Fruit fly (Drosophila melanogaster) whole organism, embryonic: ENCODE data around the gene kis.

Source experiments
- Asciz ChIP-seq: fragments of 200-800 bp; sonication (Bioruptor generic); optimal IDR thresholded peaks from 2 replicates; lab custom pipeline; 2017; ENCODE audit warnings: missing biosample characterization, mild to moderate bottlenecking, missing genetic modification characterization, missing genetic modification reagents
- CG10274 ChIP-seq: fragments of 200-800 bp; sonication (Bioruptor generic); optimal IDR thresholded peaks from 3 replicates; lab custom pipeline; 2017; ENCODE audit warnings: missing biosample characterization, mild to moderate bottlenecking, missing genetic modification characterization
- CG10431 ChIP-seq: fragments of 200-800 bp; sonication (Bioruptor generic); optimal IDR thresholded peaks from 3 replicates; lab custom pipeline; 2018; ENCODE audit warnings: missing biosample characterization, mild to moderate bottlenecking, missing genetic modification characterization
- CG12659 ChIP-seq: fragments of 200-800 bp; sonication (Bioruptor generic); optimal IDR thresholded peaks from 3 replicates; lab custom pipeline; 2017; ENCODE audit warnings: mild to moderate bottlenecking, missing biosample characterization, missing genetic modification reagents, missing genetic modification characterization
- CG15696 ChIP-seq: fragments of 200-800 bp; sonication (Bioruptor generic); optimal IDR thresholded peaks from 2 replicates; lab custom pipeline; 2019; ENCODE audit warnings: missing biosample characterization, mild to moderate bottlenecking, missing genetic modification characterization, moderate library complexity
- CG32767 ChIP-seq: fragments of 200-800 bp; sonication (Bioruptor generic); IDR thresholded peaks from 2 replicates; pipeline ENCODE4 v1.3.6; 2022; ENCODE audit warnings: missing biosample characterization, missing genetic modification characterization
- CG3847 ChIP-seq: fragments of 200-800 bp; sonication (Bioruptor generic); IDR thresholded peaks from 2 replicates; pipeline ENCODE4 v1.3.6; 2022; ENCODE audit warnings: missing biosample characterization, missing genetic modification characterization
- CG6175 ChIP-seq: fragments of 200-800 bp; sonication (Bioruptor generic); IDR thresholded peaks from 3 replicates; pipeline ENCODE4 v1.3.6; 2022; ENCODE audit warnings: missing biosample characterization, missing genetic modification characterization
- CG6765 ChIP-seq: fragments of 200-800 bp; sonication (Bioruptor generic); optimal IDR thresholded peaks from 3 replicates; lab custom pipeline; 2017; ENCODE audit warnings: missing biosample characterization, mild to moderate bottlenecking, missing genetic modification characterization
- CG6854 ChIP-seq: fragments of 200-800 bp; sonication (Bioruptor generic); optimal IDR thresholded peaks from 3 replicates; lab custom pipeline; 2017; ENCODE audit warnings: missing biosample characterization, mild to moderate bottlenecking, missing genetic modification characterization
- CG7357 ChIP-seq: fragments of 200-800 bp; sonication (Bioruptor generic); IDR thresholded peaks from 3 replicates; pipeline ENCODE4 v1.3.6; 2022; ENCODE audit warnings: missing biosample characterization, missing genetic modification characterization
- CG8089 ChIP-seq: fragments of 200-800 bp; sonication (Bioruptor generic); optimal IDR thresholded peaks from 3 replicates; lab custom pipeline; 2016; ENCODE audit warnings: missing biosample characterization, missing genetic modification characterization
- CG8359 ChIP-seq: fragments of 200-800 bp; sonication (Bioruptor generic); optimal IDR thresholded peaks from 2 replicates; lab custom pipeline; 2017; ENCODE audit warnings: missing biosample characterization, mild to moderate bottlenecking, missing genetic modification characterization, borderline replicate concordance
- D19A ChIP-seq: fragments of 200-800 bp; optimal IDR thresholded peaks from 3 replicates; lab custom pipeline; 2019; ENCODE audit warnings: missing biosample characterization, mild to moderate bottlenecking, missing genetic modification characterization, moderate library complexity
- D19B ChIP-seq: fragments of 200-800 bp; sonication (Bioruptor generic); optimal IDR thresholded peaks from 2 replicates; lab custom pipeline; 2017; ENCODE audit warnings: missing biosample characterization, mild to moderate bottlenecking, missing genetic modification characterization
- Dad ChIP-seq: fragments of 200-800 bp; sonication (Bioruptor generic); optimal IDR thresholded peaks from 3 replicates; lab custom pipeline; 2016; ENCODE audit warnings: missing biosample characterization, missing genetic modification characterization
- Ets65A ChIP-seq: fragments of 200-800 bp; sonication (Bioruptor generic); peaks from one replicate; lab custom pipeline; 2016; ENCODE audit warnings: missing biosample characterization, missing genetic modification characterization
- HHEX ChIP-seq: fragments of 200-800 bp; sonication (Bioruptor generic); optimal IDR thresholded peaks from 3 replicates; lab custom pipeline; 2017; ENCODE audit warnings: missing biosample characterization, mild to moderate bottlenecking, missing genetic modification characterization, missing genetic modification reagents
- HLH3B ChIP-seq: fragments of 200-800 bp; sonication (Bioruptor generic); IDR thresholded peaks from 2 replicates; pipeline ENCODE4 v1.3.6; 2022; ENCODE audit warnings: missing biosample characterization, missing genetic modification characterization
- HLH54F ChIP-seq: fragments of 200-800 bp; sonication (Bioruptor generic); optimal IDR thresholded peaks from 3 replicates; lab custom pipeline; 2016; ENCODE audit warnings: missing biosample characterization, missing genetic modification characterization
- Hr3 ChIP-seq: fragments of 200-800 bp; sonication (Bioruptor generic); optimal IDR thresholded peaks from 3 replicates; lab custom pipeline; 2016; ENCODE audit warnings: missing biosample characterization, missing genetic modification characterization
- Hsf ChIP-seq: fragments of 200-800 bp; sonication (Bioruptor generic); optimal IDR thresholded peaks from 3 replicates; lab custom pipeline; 2016; ENCODE audit warnings: missing biosample characterization, missing genetic modification characterization
- Lim3 ChIP-seq: fragments of 200-800 bp; sonication (Bioruptor generic); IDR thresholded peaks from 2 replicates; pipeline ENCODE4 v1.3.6; 2022; ENCODE audit warnings: missing biosample characterization, missing genetic modification characterization
- Lpt ChIP-seq: fragments of >200 bp; optimal IDR thresholded peaks from 2 replicates; lab custom pipeline; 2018; ENCODE audit warnings: missing biosample characterization, missing genetic modification characterization
- Max ChIP-seq: fragments of 200-800 bp; sonication (Bioruptor generic); optimal IDR thresholded peaks from 2 replicates; lab custom pipeline; 2016; ENCODE audit warnings: missing biosample characterization, mild to moderate bottlenecking, missing genetic modification characterization
- Meics ChIP-seq: fragments of 200-800 bp; sonication (Bioruptor generic); optimal IDR thresholded peaks from 2 replicates; lab custom pipeline; 2017; ENCODE audit warnings: missing biosample characterization, mild to moderate bottlenecking, missing genetic modification characterization
- Nf-YB ChIP-seq: fragments of 200-800 bp; sonication (Bioruptor generic); optimal IDR thresholded peaks from 3 replicates; lab custom pipeline; 2019; ENCODE audit warnings: missing biosample characterization, mild to moderate bottlenecking, missing genetic modification characterization, moderate library complexity
- Opbp ChIP-seq: fragments of 200-800 bp; sonication (Bioruptor generic); IDR thresholded peaks from 3 replicates; pipeline ENCODE4 v1.3.6; 2022; ENCODE audit warnings: missing biosample characterization, missing genetic modification characterization; ENCODE audit not compliant: partially characterized antibody
- Side ChIP-seq: fragments of 200-800 bp; sonication (Bioruptor generic); optimal IDR thresholded peaks from 2 replicates; lab custom pipeline; 2016; ENCODE audit warnings: missing biosample characterization, missing genetic modification characterization
- Sin3A ChIP-seq: fragments of >200 bp; optimal IDR thresholded peaks from 2 replicates; lab custom pipeline; 2018
- Taf1 ChIP-seq: fragments of 200-800 bp; sonication (Bioruptor generic); IDR thresholded peaks from 2 replicates; pipeline ENCODE4 v1.3.6; 2022; ENCODE audit warnings: missing biosample characterization, missing genetic modification characterization
- Xbp1 ChIP-seq: fragments of 200-800 bp; sonication (Bioruptor generic); optimal IDR thresholded peaks from 3 replicates; lab custom pipeline; 2016; ENCODE audit warnings: missing biosample characterization, mild to moderate bottlenecking, missing genetic modification characterization
- ara ChIP-seq: fragments of 200-800 bp; sonication (Bioruptor generic); IDR thresholded peaks from 2 replicates; pipeline ENCODE4 v1.3.6; 2022; ENCODE audit warnings: missing biosample characterization, missing genetic modification characterization
- br ChIP-seq: fragments of >200 bp; optimal IDR thresholded peaks from 2 replicates; lab custom pipeline; 2017
- btn ChIP-seq: fragments of 200-800 bp; sonication (Bioruptor generic); optimal IDR thresholded peaks from 2 replicates; lab custom pipeline; 2016; ENCODE audit warnings: missing biosample characterization, missing genetic modification characterization
- caup ChIP-seq: fragments of 200-800 bp; sonication (Bioruptor generic); optimal IDR thresholded peaks from 3 replicates; lab custom pipeline; 2017; ENCODE audit warnings: missing biosample characterization, mild to moderate bottlenecking, missing genetic modification characterization, moderate library complexity; ENCODE audit not compliant: severe bottlenecking
- cwo ChIP-seq: fragments of 200-800 bp; sonication (Bioruptor generic); optimal IDR thresholded peaks from 3 replicates; lab custom pipeline; 2017; ENCODE audit warnings: missing biosample characterization, missing genetic modification characterization, mild to moderate bottlenecking, moderate library complexity, missing genetic modification reagents
- eve ChIP-seq, 2 experiments: fragments of >200 bp; optimal IDR thresholded peaks; 2 replicates each; lab custom pipeline; 2017; ENCODE audit warnings: missing biosample characterization in 2 of 2, missing genetic modification characterization in 2 of 2
- gt ChIP-seq: fragments of 200-800 bp; sonication (Bioruptor generic); IDR thresholded peaks from 2 replicates; pipeline ENCODE4 v1.3.6; 2022; ENCODE audit warnings: missing biosample characterization, missing genetic modification characterization
- ham ChIP-seq: fragments of 200-800 bp; sonication (Bioruptor generic); IDR thresholded peaks from 2 replicates; pipeline ENCODE4 v1.3.6; 2022; ENCODE audit warnings: missing biosample characterization, missing genetic modification characterization
- inv ChIP-seq: fragments of 200-800 bp; sonication (Bioruptor generic); IDR thresholded peaks from 2 replicates; pipeline ENCODE4 v1.3.6; 2022; ENCODE audit warnings: missing biosample characterization, missing genetic modification characterization; ENCODE audit not compliant: partially characterized antibody
- lola ChIP-seq, 3 experiments: fragments of >200 bp in 2 of 3; fragments of 200-800 bp in 1 of 3; sonication (Bioruptor generic) in 1 of 3; optimal IDR thresholded peaks; 2 replicates each; lab custom pipeline; 2017 to 2019; ENCODE audit warnings: missing biosample characterization in 3 of 3, missing genetic modification characterization in 3 of 3, mild to moderate bottlenecking in 1 of 3, moderate library complexity in 1 of 3
- nom ChIP-seq: fragments of 200-800 bp; sonication (Bioruptor generic); optimal IDR thresholded peaks from 2 replicates; lab custom pipeline; 2017; ENCODE audit warnings: missing biosample characterization, missing genetic modification characterization, mild to moderate bottlenecking, moderate library complexity, missing genetic modification reagents
- peb ChIP-seq: fragments of 200-800 bp; sonication (Bioruptor generic); IDR thresholded peaks from 2 replicates; pipeline ENCODE4 v1.3.6; 2022; ENCODE audit warnings: missing biosample characterization, missing genetic modification characterization
- pho ChIP-seq: fragments of 200-800 bp; sonication (Bioruptor generic); optimal IDR thresholded peaks from 2 replicates; lab custom pipeline; 2016; ENCODE audit warnings: missing biosample characterization, missing genetic modification characterization
- psq ChIP-seq: fragments of 200-800 bp; sonication (Bioruptor generic); optimal IDR thresholded peaks from 2 replicates; lab custom pipeline; 2017; ENCODE audit warnings: missing biosample characterization, missing genetic modification characterization
- ssp ChIP-seq: fragments of 200-800 bp; sonication (Bioruptor generic); IDR thresholded peaks from 2 replicates; pipeline ENCODE4 v1.3.6; 2022; ENCODE audit warnings: missing biosample characterization, missing genetic modification characterization
- tna ChIP-seq: fragments of 200-800 bp; sonication (Bioruptor generic); IDR thresholded peaks from 2 replicates; pipeline ENCODE4 v1.3.6; 2022; ENCODE audit warnings: missing biosample characterization, missing genetic modification characterization; ENCODE audit not compliant: partially characterized antibody
- ttk ChIP-seq: fragments of 200-800 bp; sonication (Bioruptor generic); IDR thresholded peaks from 2 replicates; pipeline ENCODE4 v2.1.2; 2022; ENCODE audit warnings: missing biosample characterization, missing genetic modification characterization
- vfl ChIP-seq: fragments of 200-800 bp; sonication (Bioruptor generic); optimal IDR thresholded peaks from 2 replicates; lab custom pipeline; 2016; ENCODE audit warnings: missing biosample characterization, missing genetic modification characterization
- vnd ChIP-seq: fragments of 200-800 bp; sonication (Bioruptor generic); IDR thresholded peaks from 3 replicates; pipeline ENCODE4 v1.3.6; 2022; ENCODE audit warnings: missing biosample characterization, missing genetic modification characterization; ENCODE audit not compliant: partially characterized antibody

kis gene

DNA sequence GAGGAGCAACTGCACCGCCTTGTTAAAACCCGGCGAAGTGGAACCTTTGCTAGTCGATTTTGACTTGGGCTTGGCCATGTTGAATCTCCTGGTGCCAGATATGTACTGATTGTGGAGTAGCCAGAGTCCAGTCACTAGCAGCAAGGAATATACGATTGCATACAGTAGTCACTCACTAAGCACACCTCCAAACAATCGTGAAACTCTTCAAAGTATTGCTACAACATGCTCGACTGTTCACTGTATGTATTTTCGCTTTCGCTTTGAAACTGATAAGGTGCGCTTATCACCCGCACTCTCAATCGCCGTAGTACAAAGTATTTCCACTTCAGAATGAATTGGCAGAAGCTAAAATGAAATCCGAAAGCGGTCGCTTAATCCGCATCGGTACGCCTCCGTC lies 35.8 kb upstream of the kis start (continued):
- TF ChIP-seq CG32767 (no peak), Hsf (GFP tag; lab: Kevin White, UChicago) (peak; percentile 66), ham (no peak; the same call in 1 of the 2 replicates), ttk (GFP tag; lab: Robert Waterston, UW) (peak; percentile 49; the same call in 1 of the 2 replicates), CG12659 (GFP tag; lab: Kevin White, UChicago) (peak; percentile 29), eve (GFP tag; optimal IDR thresholded peaks at IDR 0.05; lab: Kevin White, UChicago) (no peak), tna (GFP tag; lab: Robert Waterston, UW) (no peak), vfl (GFP tag; lab: Kevin White, UChicago) (peak; percentile 61), Xbp1 (GFP tag; lab: Kevin White, UChicago) (peak; percentile 75), Meics (peak; percentile 81), CG15696 (tag; lab: Kevin White, UChicago) (peak; percentile 15), Side (GFP tag; lab: Kevin White, UChicago) (peak; percentile 34), lola (GFP tag; optimal IDR thresholded peaks at IDR 0.05; lab: Kevin White, UChicago) (no peak), btn (peak; percentile 29), Opbp (no peak), CG6765 (peak; percentile 68), inv (no peak), Dad (GFP tag; lab: Kevin White, UChicago) (peak; percentile 60), psq (GFP tag; lab: Kevin White, UChicago) (no peak), CG10431 (GFP tag; lab: Kevin White, UChicago) (no peak), Sin3A (lab: Kevin White, UChicago) (no peak), Ets65A (GFP tag; lab: Kevin White, UChicago) (peak; percentile 69), nom (peak; percentile 91), CG7357 (GFP tag; lab: Robert Waterston, UW) (peak; percentile 37; the same call in 1 of the 3 replicates), CG8359 (GFP tag; lab: Kevin White, UChicago) (no peak), caup (GFP tag; lab: Kevin White, UChicago) (peak; percentile 74), Hr3 (GFP tag; lab: Kevin White, UChicago) (peak; percentile 26), Taf1 (peak; percentile 75), cwo (peak; percentile 77), Lim3 (GFP tag; lab: Robert Waterston, UW) (no peak), HHEX (GFP tag; lab: Kevin White, UChicago) (peak; percentile 47), CG3847 (GFP tag; lab: Robert Waterston, UW) (peak; percentile 79), Nf-YB (no peak), ssp (peak; percentile 36; the same call in 1 of the 2 replicates), vnd (no peak), Max (peak; percentile 41), HLH3B (GFP tag; lab: Robert Waterston, UW) (peak; percentile 61), CG8089 (GFP tag; lab: Kevin White, UChicago) (peak; percentile 13), D19A (peak; percentile 5), CG6175 (GFP tag; lab: Robert Waterston, UW) (0 out of 3 replicates have a peak, but pooled peaks have one; percentile 40), gt (GFP tag; lab: Robert Waterston, UW) (no peak), br (lab: Kevin White, UChicago) (no peak), peb (GFP tag; lab: Robert Waterston, UW) (no peak), Asciz (no peak), Lpt (GFP tag; lab: Kevin White, UChicago) (no peak), CG6854 (GFP tag; lab: Kevin White, UChicago) (peak; percentile 55), D19B (GFP tag; lab: Kevin White, UChicago) (peak; percentile 49), pho (GFP tag; lab: Kevin White, UChicago) (peak; percentile 64), ara (GFP tag; lab: Robert Waterston, UW) (no peak; the same call in 1 of the 2 replicates), HLH54F (peak; percentile 62), CG10274 (no peak)
